Fruit fly (Drosophila melanogaster) whole organism, embryonic: ENCODE results near the gene CG32192.

Experiments
- Antp ChIP-seq: fragments of 200-800 bp; sonication (Bioruptor generic); optimal IDR thresholded peaks from 3 replicates; lab custom pipeline; 2016; ENCODE audit warnings: missing biosample characterization, missing genetic modification characterization
- Atf6 ChIP-seq: fragments of 200-800 bp; sonication (Bioruptor generic); IDR thresholded peaks from 2 replicates; pipeline ENCODE4 v1.3.6; 2022; ENCODE audit warnings: missing biosample characterization, missing genetic modification characterization
- B-H1 ChIP-seq: fragments of 200-800 bp; sonication (Bioruptor generic); IDR thresholded peaks from 3 replicates; pipeline ENCODE4 v1.3.6; 2022; ENCODE audit warnings: missing biosample characterization, missing genetic modification characterization
- Bdp1 ChIP-seq: fragments of 200-800 bp; sonication (Bioruptor generic); optimal IDR thresholded peaks from 3 replicates; lab custom pipeline; 2016; ENCODE audit warnings: missing biosample characterization, missing genetic modification characterization
- CG10209 ChIP-seq: fragments of 200-800 bp; sonication (Bioruptor generic); optimal IDR thresholded peaks from 3 replicates; lab custom pipeline; 2017; ENCODE audit warnings: missing biosample characterization, mild to moderate bottlenecking, missing genetic modification characterization, missing genetic modification reagents
- CG11398 ChIP-seq: fragments of 200-800 bp; sonication (Bioruptor generic); optimal IDR thresholded peaks from 2 replicates; lab custom pipeline; 2016; ENCODE audit warnings: missing biosample characterization, missing genetic modification characterization
- CG14441 ChIP-seq: fragments of 200-800 bp; sonication (Bioruptor generic); IDR thresholded peaks from 2 replicates; pipeline ENCODE4 v1.3.6; 2022; ENCODE audit warnings: missing biosample characterization, missing genetic modification characterization
- CG15011 ChIP-seq: fragments of 200-800 bp; sonication (Bioruptor generic); optimal IDR thresholded peaks from 3 replicates; lab custom pipeline; 2018; ENCODE audit warnings: missing biosample characterization, mild to moderate bottlenecking, missing genetic modification characterization
- CG17612 ChIP-seq: fragments of 200-800 bp; sonication (Bioruptor generic); IDR thresholded peaks from 2 replicates; pipeline ENCODE4 v1.3.6; 2022; ENCODE audit warnings: missing biosample characterization, missing genetic modification characterization
- CG1832 ChIP-seq: fragments of 200-800 bp; sonication (Bioruptor generic); optimal IDR thresholded peaks from 2 replicates; lab custom pipeline; 2017; ENCODE audit warnings: missing biosample characterization, mild to moderate bottlenecking, missing genetic modification characterization, inconsistent platforms
- CG2116 ChIP-seq: fragments of 200-800 bp; sonication (Bioruptor generic); optimal IDR thresholded peaks from 3 replicates; lab custom pipeline; 2018; ENCODE audit warnings: missing biosample characterization, mild to moderate bottlenecking, missing genetic modification characterization
- CG31388 ChIP-seq: fragments of 200-800 bp; sonication (Bioruptor generic); optimal IDR thresholded peaks from 2 replicates; lab custom pipeline; 2016; ENCODE audit warnings: missing biosample characterization, missing genetic modification characterization
- CG3163 ChIP-seq: fragments of 200-800 bp; sonication (Bioruptor generic); optimal IDR thresholded peaks from 3 replicates; lab custom pipeline; 2016; ENCODE audit warnings: missing biosample characterization, missing genetic modification characterization
- CG6854 ChIP-seq: fragments of 200-800 bp; sonication (Bioruptor generic); optimal IDR thresholded peaks from 3 replicates; lab custom pipeline; 2017; ENCODE audit warnings: missing biosample characterization, mild to moderate bottlenecking, missing genetic modification characterization
- CG7271 ChIP-seq: fragments of 200-800 bp; sonication (Bioruptor generic); optimal IDR thresholded peaks from 2 replicates; lab custom pipeline; 2018; ENCODE audit warnings: missing biosample characterization, mild to moderate bottlenecking, missing genetic modification characterization, moderate library complexity
- CG7839 ChIP-seq: fragments of 200-800 bp; sonication (Bioruptor generic); optimal IDR thresholded peaks from 3 replicates; lab custom pipeline; 2018; ENCODE audit warnings: missing biosample characterization, mild to moderate bottlenecking, missing genetic modification characterization, moderate library complexity
- CG7987 ChIP-seq: fragments of 200-800 bp; sonication (Bioruptor generic); optimal IDR thresholded peaks from 2 replicates; lab custom pipeline; 2018; ENCODE audit warnings: missing biosample characterization, mild to moderate bottlenecking, missing genetic modification characterization, moderate library complexity
- CG8359 ChIP-seq: fragments of 200-800 bp; sonication (Bioruptor generic); optimal IDR thresholded peaks from 2 replicates; lab custom pipeline; 2017; ENCODE audit warnings: missing biosample characterization, mild to moderate bottlenecking, missing genetic modification characterization, borderline replicate concordance
- Deaf1 ChIP-seq: fragments of 200-800 bp; optimal IDR thresholded peaks from 3 replicates; lab custom pipeline; 2019; ENCODE audit warnings: missing biosample characterization, mild to moderate bottlenecking, missing genetic modification characterization, moderate library complexity
- Dip2 ChIP-seq: fragments of 200-800 bp; sonication (Bioruptor generic); IDR thresholded peaks from 2 replicates; pipeline ENCODE4 v1.3.6; 2022; ENCODE audit warnings: missing biosample characterization, missing genetic modification characterization
- E2f1 ChIP-seq: fragments of 200-800 bp; sonication (Bioruptor generic); IDR thresholded peaks from 2 replicates; pipeline ENCODE4 v1.3.6; 2022; ENCODE audit warnings: missing biosample characterization, missing genetic modification characterization
- ERR ChIP-seq: fragments of 200-800 bp; sonication (Bioruptor generic); optimal IDR thresholded peaks from 2 replicates; lab custom pipeline; 2016; ENCODE audit warnings: missing biosample characterization, missing genetic modification characterization
- Elba2 ChIP-seq: fragments of 200-800 bp; sonication (Bioruptor generic); optimal IDR thresholded peaks from 3 replicates; lab custom pipeline; 2016; ENCODE audit warnings: missing biosample characterization, missing genetic modification characterization
- Gug ChIP-seq: fragments of 200-800 bp; sonication (Bioruptor generic); IDR thresholded peaks from 4 replicates; pipeline ENCODE4 v1.3.6; 2022; ENCODE audit warnings: missing biosample characterization, missing genetic modification characterization
- HHEX ChIP-seq: fragments of 200-800 bp; sonication (Bioruptor generic); optimal IDR thresholded peaks from 3 replicates; lab custom pipeline; 2017; ENCODE audit warnings: missing biosample characterization, mild to moderate bottlenecking, missing genetic modification characterization, missing genetic modification reagents
- HLHmδ ChIP-seq: fragments of 200-800 bp; sonication (Bioruptor generic); optimal IDR thresholded peaks from 2 replicates; lab custom pipeline; 2018; ENCODE audit warnings: missing biosample characterization, mild to moderate bottlenecking, missing genetic modification characterization, moderate library complexity
- Jarid2 ChIP-seq: fragments of 200-800 bp; sonication (Bioruptor generic); optimal IDR thresholded peaks from 3 replicates; lab custom pipeline; 2017; ENCODE audit warnings: mild to moderate bottlenecking, missing biosample characterization, missing genetic modification reagents, missing genetic modification characterization
- Lpt ChIP-seq: fragments of >200 bp; optimal IDR thresholded peaks from 2 replicates; lab custom pipeline; 2018; ENCODE audit warnings: missing biosample characterization, missing genetic modification characterization
- Mad ChIP-seq: fragments of 200-800 bp; sonication (Bioruptor generic); optimal IDR thresholded peaks from 2 replicates; lab custom pipeline; 2016; ENCODE audit warnings: missing biosample characterization, missing genetic modification characterization
- Med ChIP-seq: fragments of 200-800 bp; sonication (Bioruptor generic); peaks from one replicate; lab custom pipeline; 2016; ENCODE audit warnings: missing biosample characterization, missing genetic modification characterization, mild to moderate bottlenecking, inconsistent platforms, moderate library complexity
- ase ChIP-seq: fragments of 200-800 bp; sonication (Bioruptor generic); IDR thresholded peaks from 3 replicates; pipeline ENCODE4 v1.3.6; 2022; ENCODE audit warnings: missing biosample characterization, missing genetic modification characterization
- bab2 ChIP-seq: fragments of 200-800 bp; sonication (Bioruptor generic); optimal IDR thresholded peaks from 2 replicates; lab custom pipeline; 2016; ENCODE audit warnings: missing biosample characterization, missing genetic modification characterization
- dysf ChIP-seq: fragments of 200-800 bp; sonication (Bioruptor generic); IDR thresholded peaks from 3 replicates; pipeline ENCODE4 v1.3.6; 2022; ENCODE audit warnings: missing biosample characterization, missing genetic modification characterization
- en ChIP-seq: fragments of 200-800 bp; sonication (Bioruptor generic); optimal IDR thresholded peaks from 2 replicates; lab custom pipeline; 2016; ENCODE audit warnings: missing biosample characterization, missing genetic modification characterization
- eyg ChIP-seq: fragments of 200-800 bp; sonication (Bioruptor generic); optimal IDR thresholded peaks from 3 replicates; lab custom pipeline; 2016; ENCODE audit warnings: missing biosample characterization, missing genetic modification characterization
- fd64A ChIP-seq: fragments of 200-800 bp; sonication (Bioruptor generic); optimal IDR thresholded peaks from 3 replicates; lab custom pipeline; 2018; ENCODE audit warnings: missing biosample characterization, mild to moderate bottlenecking, missing genetic modification characterization
- gem ChIP-seq: fragments of 200-800 bp; sonication (Bioruptor generic); optimal IDR thresholded peaks from 2 replicates; lab custom pipeline; 2019; ENCODE audit warnings: missing biosample characterization, mild to moderate bottlenecking, missing genetic modification characterization, moderate library complexity
- gt ChIP-seq: fragments of 200-800 bp; sonication (Bioruptor generic); IDR thresholded peaks from 2 replicates; pipeline ENCODE4 v1.3.6; 2022; ENCODE audit warnings: missing biosample characterization, missing genetic modification characterization
- jumu ChIP-seq: fragments of 200-800 bp; sonication (Bioruptor generic); optimal IDR thresholded peaks from 3 replicates; lab custom pipeline; 2016; ENCODE audit warnings: missing biosample characterization, missing genetic modification characterization
- kah ChIP-seq: fragments of 200-800 bp; sonication (Bioruptor generic); optimal IDR thresholded peaks from 2 replicates; lab custom pipeline; 2018; ENCODE audit warnings: missing biosample characterization, mild to moderate bottlenecking, missing genetic modification characterization
- lbe ChIP-seq: fragments of 200-800 bp; sonication (Bioruptor generic); optimal IDR thresholded peaks from 2 replicates; lab custom pipeline; 2016; ENCODE audit warnings: missing biosample characterization, mild to moderate bottlenecking, missing genetic modification characterization
- lilli ChIP-seq: fragments of 200-800 bp; sonication (Bioruptor generic); optimal IDR thresholded peaks from 3 replicates; lab custom pipeline; 2016; ENCODE audit warnings: missing biosample characterization, missing genetic modification characterization
- nerfin-1 ChIP-seq: fragments of 200-800 bp; sonication (Bioruptor generic); optimal IDR thresholded peaks from 3 replicates; lab custom pipeline; 2019; ENCODE audit warnings: missing biosample characterization, mild to moderate bottlenecking, missing genetic modification characterization, moderate library complexity
- odd ChIP-seq: fragments of 200-800 bp; sonication (Bioruptor generic); optimal IDR thresholded peaks from 2 replicates; lab custom pipeline; 2017; ENCODE audit warnings: missing biosample characterization, mild to moderate bottlenecking, missing genetic modification characterization
- peb ChIP-seq: fragments of 200-800 bp; sonication (Bioruptor generic); IDR thresholded peaks from 2 replicates; pipeline ENCODE4 v1.3.6; 2022; ENCODE audit warnings: missing biosample characterization, missing genetic modification characterization
- phol ChIP-seq: fragments of 200-800 bp; sonication (Bioruptor generic); optimal IDR thresholded peaks from 3 replicates; lab custom pipeline; 2018; ENCODE audit warnings: missing biosample characterization, mild to moderate bottlenecking, missing genetic modification characterization, moderate library complexity
- psq ChIP-seq: fragments of 200-800 bp; sonication (Bioruptor generic); optimal IDR thresholded peaks from 2 replicates; lab custom pipeline; 2017; ENCODE audit warnings: missing biosample characterization, missing genetic modification characterization
- seq ChIP-seq: fragments of 200-800 bp; sonication (Bioruptor generic); IDR thresholded peaks from 2 replicates; pipeline ENCODE4 v1.3.6; 2022; ENCODE audit warnings: missing biosample characterization, missing genetic modification characterization
- vnd ChIP-seq: fragments of 200-800 bp; sonication (Bioruptor generic); IDR thresholded peaks from 3 replicates; pipeline ENCODE4 v1.3.6; 2022; ENCODE audit warnings: missing biosample characterization, missing genetic modification characterization; ENCODE audit not compliant: partially characterized antibody

CG32192 gene

DNA sequence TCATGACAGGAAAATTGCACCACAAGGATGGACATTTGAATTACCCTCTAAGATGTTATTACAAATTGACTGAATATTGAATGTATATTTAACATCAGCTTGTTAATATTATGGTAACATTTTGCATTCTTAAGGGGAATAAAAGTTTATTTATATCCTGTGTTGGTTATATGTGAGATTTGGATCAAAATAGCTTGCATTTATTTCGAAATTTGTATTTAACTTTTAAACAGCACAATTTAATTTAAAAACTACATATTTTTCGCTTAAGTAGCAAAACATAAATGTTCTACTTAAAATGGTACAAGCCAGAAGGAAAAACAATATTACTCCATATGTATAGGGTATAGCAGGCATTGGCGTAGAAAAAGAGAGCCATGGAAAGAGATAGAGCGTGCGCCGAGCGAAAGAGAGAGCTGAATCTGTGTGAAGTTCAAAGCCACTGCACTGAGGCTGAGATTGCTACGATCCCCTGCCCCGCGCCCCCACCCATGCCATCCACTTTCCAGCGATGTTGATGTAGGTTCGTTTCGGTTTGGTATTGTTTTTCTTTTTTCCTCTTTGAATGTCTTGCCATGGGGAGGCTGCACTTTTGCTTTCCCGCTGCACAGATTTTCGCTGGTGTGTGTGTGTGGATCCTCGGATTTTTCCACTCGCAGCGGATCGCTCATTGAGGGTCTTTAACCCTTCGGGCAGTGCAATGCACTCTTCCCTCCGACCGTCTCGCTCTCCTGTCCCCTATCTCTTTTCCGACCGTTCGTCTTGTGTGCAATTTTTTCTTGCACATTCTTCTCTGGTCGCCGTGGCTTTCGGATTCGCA lies 34.9 kb upstream of the CG32192 start (continued):
- TF ChIP-seq Lpt: no peak
- peak; percentile 75 for TF ChIP-seq CG8359
- TF ChIP-seq ERR (GFP tag; lab: Kevin White, UChicago): no peak
- TF ChIP-seq fd64A: peak; percentile 36
- peak; percentile 37 for TF ChIP-seq Antp (GFP tag; lab: Kevin White, UChicago)
- peak; percentile 41 for TF ChIP-seq Deaf1
- peak; percentile 70 for TF ChIP-seq odd (GFP tag; lab: Kevin White, UChicago)
- TF ChIP-seq CG17612: no peak
- peak; percentile 93 for TF ChIP-seq gem (tag; lab: Kevin White, UChicago)
- TF ChIP-seq CG6854 (GFP tag; lab: Kevin White, UChicago): no peak
- TF ChIP-seq CG1832 (GFP tag; lab: Kevin White, UChicago): peak; percentile 60
- peak; percentile 77 for TF ChIP-seq lilli
- TF ChIP-seq Med (GFP tag; lab: Kevin White, UChicago): peak; percentile 73
- peak; percentile 68 for TF ChIP-seq jumu (GFP tag; lab: Kevin White, UChicago)
- TF ChIP-seq peb: peak; percentile 53; the same call in 1 of the 2 replicates
- peak; percentile 54 for TF ChIP-seq en (GFP tag; lab: Kevin White, UChicago)
- TF ChIP-seq Bdp1 (GFP tag; lab: Kevin White, UChicago): no peak
- peak; percentile 53 for TF ChIP-seq CG2116 (GFP tag; lab: Kevin White, UChicago)
- 0 out of 2 replicates have a peak, but pooled peaks have one; percentile 37 for TF ChIP-seq CG14441 (GFP tag; lab: Robert Waterston, UW)
- TF ChIP-seq HLHmδ (GFP tag; lab: Kevin White, UChicago): no peak
- TF ChIP-seq CG11398 (GFP tag; lab: Kevin White, UChicago): peak; percentile 31
- peak; percentile 31; the same call in 1 of the 2 replicates for TF ChIP-seq Atf6 (GFP tag; lab: Robert Waterston, UW)
- TF ChIP-seq HHEX: peak; percentile 46
- TF ChIP-seq CG7839: peak; percentile 89
- peak; percentile 36 for TF ChIP-seq CG7987 (GFP tag; lab: Kevin White, UChicago)
- no peak for TF ChIP-seq B-H1 (GFP tag; lab: Robert Waterston, UW)
- TF ChIP-seq nerfin-1 (tag; lab: Kevin White, UChicago): peak; percentile 81
- peak; percentile 57 for TF ChIP-seq CG7271 (tag; lab: Kevin White, UChicago)
- peak; percentile 92 for TF ChIP-seq phol (tag; lab: Kevin White, UChicago)
- TF ChIP-seq E2f1 (GFP tag; lab: Robert Waterston, UW): peak; percentile 31; the same call in 1 of the 2 replicates
- TF ChIP-seq ase (GFP tag; lab: Robert Waterston, UW): no peak
- TF ChIP-seq dysf: peak; percentile 58
- TF ChIP-seq Jarid2 (GFP tag; lab: Kevin White, UChicago): peak; percentile 22
- TF ChIP-seq kah (GFP tag; lab: Kevin White, UChicago): no peak
- TF ChIP-seq bab2 (GFP tag; lab: Kevin White, UChicago): peak; percentile 71
- peak; percentile 29 for TF ChIP-seq Elba2 (GFP tag; lab: Kevin White, UChicago)
- TF ChIP-seq CG3163 (GFP tag; lab: Kevin White, UChicago): peak; percentile 51
- peak; percentile 44; the same call in 1 of the 2 replicates for TF ChIP-seq seq (GFP tag; lab: Robert Waterston, UW)
- TF ChIP-seq eyg (GFP tag; lab: Kevin White, UChicago): no peak
- peak; percentile 50 for TF ChIP-seq CG15011 (GFP tag; lab: Kevin White, UChicago)
- peak; percentile 59 for TF ChIP-seq Mad (GFP tag; lab: Kevin White, UChicago)
- TF ChIP-seq Gug: no peak
- no peak for TF ChIP-seq lbe
- no peak for TF ChIP-seq Dip2 (GFP tag; lab: Robert Waterston, UW)
- TF ChIP-seq CG10209 (GFP tag; lab: Kevin White, UChicago): peak; percentile 89
- no peak for TF ChIP-seq vnd
- TF ChIP-seq psq: peak; percentile 36
- TF ChIP-seq gt (GFP tag; lab: Robert Waterston, UW): peak; percentile 65; the same call in 1 of the 2 replicates
- TF ChIP-seq CG31388: peak; percentile 43
